Worm (Caenorhabditis elegans) whole organism, L3 larva: ENCODE measurements around the gene col-149.

ENCODE experiments used
- R02D3.7 ChIP-seq: fragments of 150-350 bp; optimal IDR thresholded peaks from 2 replicates; lab custom pipeline; 2014; ENCODE audit warnings: missing biosample characterization, missing genetic modification characterization
- aly-2 ChIP-seq: fragments of 150-350 bp; optimal IDR thresholded peaks from 2 replicates; lab custom pipeline; 2014; ENCODE audit warnings: missing biosample characterization, missing genetic modification characterization
- ama-1 ChIP-seq: fragments of 150-350 bp; optimal IDR thresholded peaks from 2 replicates; lab custom pipeline; 2018
- ceh-16 ChIP-seq: sonication (generic microtip); optimal IDR thresholded peaks from 2 replicates; lab custom pipeline; 2017; ENCODE audit warnings: missing biosample characterization, missing genetic modification characterization
- ceh-28 ChIP-seq: fragments of 150-350 bp; optimal IDR thresholded peaks from 2 replicates; lab custom pipeline; 2014; ENCODE audit warnings: missing biosample characterization, missing genetic modification reagents, missing genetic modification characterization
- ceh-82 ChIP-seq: fragments of 150-350 bp; optimal IDR thresholded peaks from 2 replicates; lab custom pipeline; 2014; ENCODE audit warnings: missing biosample characterization, missing genetic modification characterization
- egl-27 ChIP-seq: sonication (generic microtip); optimal IDR thresholded peaks from 4 replicates; lab custom pipeline; 2017; ENCODE audit warnings: missing biosample characterization, missing genetic modification reagents, missing genetic modification characterization
- elt-1 ChIP-seq: fragments of 150-350 bp; optimal IDR thresholded peaks from 2 replicates; lab custom pipeline; 2014; ENCODE audit warnings: missing biosample characterization, missing genetic modification characterization
- elt-2 ChIP-seq: sonication (generic microtip); optimal IDR thresholded peaks from 2 replicates; lab custom pipeline; 2016; ENCODE audit warnings: missing genetic modification reagents, mild to moderate bottlenecking, missing genetic modification characterization, missing compliant biosample characterization
- elt-3 ChIP-seq, 3 experiments: fragments of 150-350 bp in 1 of 3; sonication (generic microtip) in 2 of 3; optimal IDR thresholded peaks; 2 replicates in 2 of 3; 4 replicates in 1 of 3; lab custom pipeline; 2014 to 2017; ENCODE audit warnings: missing biosample characterization in 3 of 3, missing genetic modification characterization in 3 of 3
- eor-1 ChIP-seq, 2 experiments: fragments of 150-350 bp; optimal IDR thresholded peaks; 2 replicates each; lab custom pipeline; 2014 to 2018; ENCODE audit warnings: missing biosample characterization in 2 of 2, missing genetic modification characterization in 2 of 2
- fkh-2 ChIP-seq: fragments of 150-350 bp; optimal IDR thresholded peaks from 2 replicates; lab custom pipeline; 2014; ENCODE audit warnings: missing biosample characterization, missing genetic modification reagents, missing genetic modification characterization
- fos-1 ChIP-seq: fragments of 150-350 bp; optimal IDR thresholded peaks from 2 replicates; lab custom pipeline; 2014; ENCODE audit warnings: missing biosample characterization, missing genetic modification characterization
- jun-1 ChIP-seq: fragments of 150-350 bp; optimal IDR thresholded peaks from 2 replicates; lab custom pipeline; 2014; ENCODE audit warnings: missing biosample characterization, missing genetic modification reagents, missing genetic modification characterization
- lin-15B ChIP-seq: fragments of 150-350 bp; optimal IDR thresholded peaks from 2 replicates; lab custom pipeline; 2014; ENCODE audit warnings: missing biosample characterization, missing genetic modification characterization
- lsy-12 ChIP-seq: sonication (generic microtip); optimal IDR thresholded peaks from 2 replicates; lab custom pipeline; 2016; ENCODE audit warnings: mild to moderate bottlenecking, missing genetic modification characterization, missing compliant biosample characterization
- mml-1 ChIP-seq: fragments of 150-350 bp; sonication (generic microtip); optimal IDR thresholded peaks from 3 replicates; lab custom pipeline; 2014; ENCODE audit warnings: missing biosample characterization, missing genetic modification characterization
- nfya-1 ChIP-seq: sonication (generic microtip); optimal IDR thresholded peaks from 2 replicates; lab custom pipeline; 2017; ENCODE audit warnings: missing genetic modification characterization, mild to moderate bottlenecking, missing compliant biosample characterization, antibody characterized with exemption, moderate library complexity; ENCODE audit not compliant: insufficient read depth
- nhr-11 ChIP-seq: fragments of 150-350 bp; optimal IDR thresholded peaks from 2 replicates; lab custom pipeline; 2014; ENCODE audit warnings: missing biosample characterization, missing genetic modification characterization
- nhr-12 ChIP-seq: fragments of 150-350 bp; optimal IDR thresholded peaks from 2 replicates; lab custom pipeline; 2014; ENCODE audit warnings: missing biosample characterization, missing genetic modification characterization
- nhr-23 ChIP-seq: fragments of 150-350 bp; optimal IDR thresholded peaks from 2 replicates; lab custom pipeline; 2014; ENCODE audit warnings: missing biosample characterization, missing genetic modification reagents, missing genetic modification characterization
- nhr-237 ChIP-seq: fragments of 150-350 bp; optimal IDR thresholded peaks from 2 replicates; lab custom pipeline; 2014; ENCODE audit warnings: missing biosample characterization, missing genetic modification characterization
- nhr-43 ChIP-seq: sonication (generic microtip); optimal IDR thresholded peaks from 2 replicates; lab custom pipeline; 2016; ENCODE audit warnings: mild to moderate bottlenecking, missing genetic modification characterization, missing compliant biosample characterization; ENCODE audit not compliant: poor library complexity, severe bottlenecking
- nhr-67 ChIP-seq: fragments of 150-350 bp; optimal IDR thresholded peaks from 2 replicates; lab custom pipeline; 2014; ENCODE audit warnings: missing biosample characterization, missing genetic modification characterization
- nhr-76 ChIP-seq: fragments of 150-350 bp; sonication (generic microtip); optimal IDR thresholded peaks from 5 replicates; lab custom pipeline; 2014; ENCODE audit warnings: missing biosample characterization, missing genetic modification characterization
- nhr-77 ChIP-seq: fragments of 150-350 bp; optimal IDR thresholded peaks from 2 replicates; lab custom pipeline; 2014; ENCODE audit warnings: missing biosample characterization, missing genetic modification characterization
- pha-4 ChIP-seq: fragments of 150-350 bp; optimal IDR thresholded peaks from 2 replicates; lab custom pipeline; 2014; ENCODE audit warnings: missing biosample characterization, missing genetic modification reagents, missing genetic modification characterization
- pqm-1 ChIP-seq: fragments of 150-350 bp; optimal IDR thresholded peaks from 2 replicates; lab custom pipeline; 2017; ENCODE audit warnings: missing biosample characterization, missing genetic modification characterization, inconsistent platforms
- sea-2 ChIP-seq: fragments of 150-350 bp; sonication (generic microtip); optimal IDR thresholded peaks from 4 replicates; lab custom pipeline; 2014; ENCODE audit warnings: missing biosample characterization, missing genetic modification reagents, missing genetic modification characterization
- skn-1 ChIP-seq: fragments of 150-350 bp; optimal IDR thresholded peaks from 2 replicates; lab custom pipeline; 2014; ENCODE audit warnings: missing biosample characterization, missing genetic modification characterization
- snpc-4 ChIP-seq: fragments of 150-350 bp; optimal IDR thresholded peaks from 2 replicates; lab custom pipeline; 2014; ENCODE audit warnings: missing biosample characterization, missing genetic modification characterization
- tbx-2 ChIP-seq: sonication (generic microtip); optimal IDR thresholded peaks from 2 replicates; lab custom pipeline; 2016; ENCODE audit warnings: mild to moderate bottlenecking, missing genetic modification characterization, missing compliant biosample characterization
- unc-39 ChIP-seq: sonication (generic microtip); optimal IDR thresholded peaks from 4 replicates; lab custom pipeline; 2017; ENCODE audit warnings: missing biosample characterization, missing genetic modification characterization
- zag-1 ChIP-seq: fragments of 150-350 bp; optimal IDR thresholded peaks from 2 replicates; lab custom pipeline; 2014; ENCODE audit warnings: missing biosample characterization, missing genetic modification characterization
- ztf-11 ChIP-seq: fragments of 150-350 bp; optimal IDR thresholded peaks from 2 replicates; lab custom pipeline; 2014; ENCODE audit warnings: missing biosample characterization, missing genetic modification characterization
- ztf-4 ChIP-seq: fragments of 150-350 bp; optimal IDR thresholded peaks from 2 replicates; lab custom pipeline; 2014; ENCODE audit warnings: missing biosample characterization, missing genetic modification characterization

The col-149 gene

DNA sequence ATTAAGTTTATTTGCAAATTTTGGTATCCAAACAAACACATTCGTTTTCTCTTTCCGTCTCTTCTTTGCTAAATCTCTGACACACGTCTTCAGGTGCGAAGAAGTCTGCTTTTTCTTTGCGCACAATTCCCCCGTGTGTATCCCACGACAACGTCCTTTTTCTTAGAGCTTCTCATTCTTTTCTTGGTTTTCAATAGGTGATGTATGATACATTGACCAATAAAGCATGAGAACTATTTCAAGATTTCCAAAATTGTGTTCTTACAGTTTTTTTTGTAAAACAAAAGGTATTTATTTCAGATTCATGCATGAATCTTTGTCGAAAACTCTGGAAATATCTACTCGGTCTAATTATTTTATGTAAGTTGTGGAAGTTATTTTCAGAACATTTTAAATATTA, 2.9 kb downstream of the col-149 start, which contains the start of gene B0024.15:
B0024.15 (plus strand) TSS at position 301 of the 400 bp plus-strand sequence.
- TF ChIP-seq jun-1 (no peak), tbx-2 (no peak), snpc-4 (tag; lab: Kevin White, UChicago) (no peak), mml-1 (tag; lab: Kevin White, UChicago) (no peak), ceh-28 (tag; lab: Kevin White, UChicago) (no peak), sea-2 (GFP tag; lab: Kevin White, UChicago) (no peak), unc-39 (tag; lab: Kevin White, UChicago) (no peak), ztf-11 (tag; lab: Kevin White, UChicago) (no peak), nhr-237 (tag; lab: Kevin White, UChicago) (no peak), pqm-1 (tag; lab: Kevin White, UChicago) (no peak), nhr-12 (tag; lab: Kevin White, UChicago) (no peak)
- TF ChIP-seq, all 47 proteins: peak for 0

DNA sequence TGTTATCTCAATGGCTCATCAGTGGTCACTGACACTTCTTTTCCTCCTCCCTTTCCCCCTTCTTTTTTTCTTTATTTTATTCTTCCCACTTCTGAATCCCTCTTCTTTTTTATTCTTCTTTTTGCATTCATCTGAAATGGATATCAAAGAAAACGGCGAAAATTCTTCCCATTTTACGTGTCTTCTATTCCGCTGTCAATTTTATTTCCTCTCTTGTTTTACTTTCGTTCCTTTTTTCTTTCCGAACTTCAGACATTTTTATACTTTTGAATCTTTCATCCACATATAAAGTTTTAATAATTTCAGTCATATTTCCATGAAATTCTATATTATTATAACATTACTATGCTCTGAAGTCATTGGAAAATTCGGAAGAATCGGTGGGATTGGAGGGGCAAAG, 5.4 kb downstream of the col-149 start, which contains the start of gene B0024.3:
B0024.3 (plus strand) TSS at position 301 of the 400 bp plus-strand sequence.
- TF ChIP-seq elt-3 (tag; optimal IDR thresholded peaks at IDR 0.05; lab: Kevin White, UChicago) (no peak), ceh-82 (tag; lab: Kevin White, UChicago) (no peak), jun-1 (no peak), elt-2 (no peak), ceh-28 (tag; lab: Kevin White, UChicago) (no peak), ztf-4 (tag; lab: Kevin White, UChicago) (no peak), nhr-76 (no peak), snpc-4 (tag; lab: Kevin White, UChicago) (no peak), pha-4 (no peak), nhr-77 (tag; lab: Kevin White, UChicago) (no peak), R02D3.7 (tag; lab: Kevin White, UChicago) (no peak), sea-2 (GFP tag; lab: Kevin White, UChicago) (no peak), lin-15B (no peak)

DNA sequence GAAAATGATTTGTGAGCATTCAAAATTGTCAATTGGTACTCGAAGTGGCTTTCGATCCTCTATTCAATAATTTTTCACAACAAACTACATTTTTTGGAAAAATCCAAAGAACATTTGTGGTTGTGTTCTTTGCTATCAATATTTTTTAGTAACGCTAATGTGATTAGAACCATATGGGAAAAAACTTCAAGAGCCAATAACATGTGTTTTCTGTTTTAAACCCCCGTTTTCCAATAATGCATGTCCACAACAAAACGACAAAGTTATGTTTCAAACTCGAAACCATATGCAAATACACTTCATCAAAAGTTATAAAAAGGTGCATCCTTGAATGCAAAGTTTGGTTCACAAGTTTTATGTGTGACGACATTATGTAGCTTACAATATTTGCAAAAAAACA, 6.8 kb downstream of the col-149 start:
- TF ChIP-seq eor-1 (tag; optimal IDR thresholded peaks at IDR 0.05; lab: Kevin White, UChicago) (no peak), ceh-82 (tag; lab: Kevin White, UChicago) (no peak), nhr-23 (tag; lab: Kevin White, UChicago) (no peak), ceh-28 (tag; lab: Kevin White, UChicago) (no peak), nfya-1 (tag; lab: Kevin White, UChicago) (no peak), egl-27 (tag; lab: Kevin White, UChicago) (no peak), ama-1 (lab: Kevin White, UChicago) (no peak), lsy-12 (tag; lab: Kevin White, UChicago) (no peak), nhr-43 (tag; lab: Kevin White, UChicago) (no peak), nhr-76 (no peak), ztf-11 (tag; lab: Kevin White, UChicago) (no peak), elt-2 (no peak), elt-1 (no peak), nhr-12 (tag; lab: Kevin White, UChicago) (no peak), fkh-2 (tag; lab: Kevin White, UChicago) (no peak), zag-1 (tag; lab: Kevin White, UChicago) (no peak), nhr-77 (tag; lab: Kevin White, UChicago) (no peak)

DNA sequence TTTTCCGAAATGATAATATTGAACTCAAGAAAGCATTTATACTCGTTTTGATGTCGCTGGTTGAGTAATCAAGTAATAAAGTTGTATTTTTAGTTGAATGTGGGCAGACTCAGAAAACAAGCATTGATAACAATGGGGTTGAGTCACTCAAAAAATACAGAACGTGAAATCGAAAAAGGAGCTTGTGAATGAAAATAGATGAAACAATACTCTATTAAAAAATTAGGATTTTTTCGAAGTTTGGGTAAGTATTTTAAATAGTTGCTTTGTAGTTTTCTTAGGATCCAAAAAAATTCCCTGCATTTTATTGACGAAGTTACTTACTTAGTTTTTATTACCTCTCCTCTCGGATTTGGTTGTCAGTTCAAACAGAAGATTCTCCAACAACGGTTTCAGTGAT, 9.2 kb downstream of the col-149 start, which contains the start of gene lys-3:
lys-3 (minus strand) TSS at position 101 of the 400 bp plus-strand sequence.
- TF ChIP-seq nhr-77 (tag; lab: Kevin White, UChicago) (no peak), nhr-76 (no peak), nhr-11 (tag; lab: Kevin White, UChicago) (no peak), nhr-43 (tag; lab: Kevin White, UChicago) (no peak), pqm-1 (tag; lab: Kevin White, UChicago) (peak; percentile 19), lsy-12 (tag; lab: Kevin White, UChicago) (no peak)

DNA sequence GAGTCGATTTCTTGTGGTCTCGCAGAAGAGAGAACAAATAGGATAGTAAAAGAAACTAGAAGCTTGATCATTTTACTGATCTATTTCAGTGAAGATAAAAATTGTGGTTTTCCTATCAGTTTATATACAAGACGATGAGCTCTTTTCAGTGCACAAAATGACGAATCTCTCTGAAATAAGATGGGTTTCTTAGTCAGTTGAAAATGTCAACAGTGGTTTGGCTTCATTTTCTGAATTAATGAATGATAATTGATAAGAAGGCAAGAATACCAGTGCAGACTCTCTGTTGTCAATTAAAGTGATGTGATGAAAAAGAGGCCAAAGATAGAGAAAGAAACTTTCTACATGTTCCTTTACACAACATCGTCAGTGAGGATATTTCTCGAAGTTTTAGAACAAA, 11.3 kb downstream of the col-149 start, which contains the start of gene lys-2:
lys-2 (minus strand) TSS at position 101 of the 400 bp plus-strand sequence.
- TF ChIP-seq pha-4 (peak; percentile 20), snpc-4 (tag; lab: Kevin White, UChicago) (no peak), eor-1 (tag; optimal IDR thresholded peaks at IDR 0.05; lab: Kevin White, UChicago) (no peak), fos-1 (tag; lab: Kevin White, UChicago) (no peak), jun-1 (peak; percentile 24), elt-2 (peak; percentile 84), nhr-12 (tag; lab: Kevin White, UChicago) (no peak), nhr-67 (no peak), nhr-237 (tag; lab: Kevin White, UChicago) (no peak), pqm-1 (tag; lab: Kevin White, UChicago) (peak; percentile 95), ceh-16 (no peak), aly-2 (tag; lab: Kevin White, UChicago) (no peak), skn-1 (peak; percentile 8)
